Worm (Caenorhabditis elegans) whole organism, L2 larva: ENCODE measurements around the gene sre-5.

ENCODE experiments used
- ama-1 ChIP-seq: fragments of 150-350 bp; optimal IDR thresholded peaks from 2 replicates; lab custom pipeline; 2018; ENCODE audit warnings: inconsistent platforms
- elt-1 ChIP-seq: fragments of 150-350 bp; optimal IDR thresholded peaks from 2 replicates; lab custom pipeline; 2014; ENCODE audit warnings: missing biosample characterization, missing genetic modification characterization
- mab-5 ChIP-seq: fragments of 150-350 bp; optimal IDR thresholded peaks from 2 replicates; lab custom pipeline; 2014; ENCODE audit warnings: missing biosample characterization, missing genetic modification characterization
- mdl-1 ChIP-seq, 2 experiments: fragments of 150-350 bp in 1 of 2; sonication (generic microtip) in 1 of 2; optimal IDR thresholded peaks; 2 replicates each; lab custom pipeline; 2017; ENCODE audit warnings: missing biosample characterization in 2 of 2, missing genetic modification characterization in 2 of 2
- nhr-10 ChIP-seq: sonication (generic microtip); optimal IDR thresholded peaks from 2 replicates; lab custom pipeline; 2017; ENCODE audit warnings: missing biosample characterization, missing genetic modification characterization
- nhr-25 ChIP-seq: fragments of 150-350 bp; sonication (generic microtip); optimal IDR thresholded peaks from 3 replicates; lab custom pipeline; 2014; ENCODE audit warnings: missing biosample characterization, missing genetic modification characterization
- peb-1 ChIP-seq: fragments of 150-350 bp; optimal IDR thresholded peaks from 2 replicates; lab custom pipeline; 2014; ENCODE audit warnings: missing biosample characterization, missing genetic modification characterization
- skn-1 ChIP-seq: sonication (generic microtip); optimal IDR thresholded peaks from 2 replicates; lab custom pipeline; 2017; ENCODE audit warnings: missing biosample characterization, missing genetic modification characterization
- unc-62 ChIP-seq: fragments of 150-350 bp; optimal IDR thresholded peaks from 2 replicates; lab custom pipeline; 2014; ENCODE audit warnings: missing biosample characterization, missing genetic modification reagents, missing genetic modification characterization

DNA sequence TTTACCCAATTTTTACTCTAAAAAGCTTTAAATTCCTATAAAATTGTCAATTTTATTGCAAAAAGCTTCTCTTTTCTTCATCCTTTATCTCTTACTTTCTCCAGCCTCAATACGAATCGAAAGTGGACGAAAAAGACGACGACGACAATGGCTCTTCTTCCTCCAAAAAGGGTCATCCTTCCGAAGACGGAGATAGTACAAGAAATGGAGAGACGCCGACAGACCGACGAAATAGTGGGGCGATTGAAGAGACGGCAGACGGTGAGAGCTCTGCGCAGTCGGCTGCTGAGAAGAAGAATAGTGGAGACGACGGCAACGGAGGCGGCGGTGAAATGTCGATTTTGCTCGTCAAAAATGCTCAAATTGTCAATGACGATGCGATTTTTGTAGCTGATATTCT, 45.6 kb upstream of the sre-5 start:
- TF ChIP-seq nhr-10 (no peak), elt-1 (tag; lab: Kevin White, UChicago) (no peak), nhr-25 (tag; lab: Kevin White, UChicago) (no peak), peb-1 (tag; lab: Kevin White, UChicago) (no peak), skn-1 (tag; lab: Kevin White, UChicago) (no peak), ama-1 (lab: Kevin White, UChicago) (no peak), mab-5 (tag; lab: Kevin White, UChicago) (peak; percentile 24), unc-62 (GFP tag; lab: Kevin White, UChicago) (no peak), mdl-1 (tag; optimal IDR thresholded peaks at IDR 0.05; lab: Kevin White, UChicago) (no peak)
